Fruit fly (Drosophila melanogaster): Measurements from ENCODE around the gene dan.

dan gene

DNA sequence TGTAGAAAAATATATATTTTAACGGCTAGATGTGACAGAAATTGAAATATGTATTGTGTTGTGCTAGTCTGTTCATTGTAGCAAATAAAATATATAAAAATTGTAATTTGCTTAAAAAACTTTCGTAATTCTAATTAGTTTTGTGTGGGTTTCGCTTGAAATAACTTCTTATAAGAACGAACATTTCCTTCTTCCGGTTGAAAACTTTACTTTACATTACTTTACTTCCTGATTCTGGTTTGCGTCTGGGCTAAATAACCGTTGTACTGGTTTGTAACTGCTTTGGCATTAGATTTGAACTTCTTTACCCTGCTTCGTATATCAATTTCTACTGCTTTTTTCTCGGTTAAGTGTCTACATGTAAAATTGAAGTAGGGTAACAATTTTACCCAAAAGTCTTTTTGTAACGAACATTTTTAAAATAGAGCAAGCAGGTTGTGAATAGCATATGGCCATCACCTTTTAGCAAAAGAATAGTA lies 9.6 kb downstream of the dan start, which contains the start of gene lobo (continued):
- TF ChIP-seq gfzf (GFP tag; optimal IDR thresholded peaks at IDR 0.05) (peak; percentile 25), CG4328 (GFP tag; optimal IDR thresholded peaks at IDR 0.05) (peak; percentile 41), tgo (GFP tag; IDR thresholded peaks at IDR 0.05) (no peak), HmgZ (tag; optimal IDR thresholded peaks at IDR 0.05) (peak; percentile 80), CG31365 (tag; optimal IDR thresholded peaks at IDR 0.05) (peak; percentile 98), lmd (GFP tag; IDR thresholded peaks at IDR 0.05) (0 out of 2 replicates have a peak, but pooled peaks have one; percentile 6), tna (GFP tag; IDR thresholded peaks at IDR 0.05; ENCODE audit: partially characterized antibody) (no peak), ssp (GFP tag; IDR thresholded peaks at IDR 0.05) (no peak), fd102C (GFP tag; optimal IDR thresholded peaks at IDR 0.05) (no peak), Med (GFP tag) (peak; percentile 89), mirr (GFP tag; optimal IDR thresholded peaks at IDR 0.05) (peak; percentile 45), pb (GFP tag; optimal IDR thresholded peaks at IDR 0.05) (peak; percentile 57), CG9609 (GFP tag; optimal IDR thresholded peaks at IDR 0.05) (peak; percentile 63), Hsf (GFP tag; optimal IDR thresholded peaks at IDR 0.05) (peak; percentile 72), CG11504 (tag; optimal IDR thresholded peaks at IDR 0.05) (peak; percentile 60), CG1233 (GFP tag; optimal IDR thresholded peaks at IDR 0.05) (peak; percentile 68), CG17912 (GFP tag; optimal IDR thresholded peaks at IDR 0.05) (peak; percentile 67), fd64A (GFP tag; optimal IDR thresholded peaks at IDR 0.05) (no peak), CG7963 (GFP tag; IDR thresholded peaks at IDR 0.05; ENCODE audit: partially characterized antibody) (no peak), Rx (GFP tag; IDR thresholded peaks at IDR 0.05) (no peak), slou (GFP tag; optimal IDR thresholded peaks at IDR 0.05) (no peak), tll (GFP tag; optimal IDR thresholded peaks at IDR 0.05) (no peak), CG7556 (GFP tag; optimal IDR thresholded peaks at IDR 0.05) (peak; percentile 32), CG10654 (GFP tag; optimal IDR thresholded peaks at IDR 0.05) (peak; percentile 58), CG8478 (optimal IDR thresholded peaks at IDR 0.05) (peak; percentile 91), CG3838 (GFP tag; optimal IDR thresholded peaks at IDR 0.05) (peak; percentile 41), Oaz (GFP tag; IDR thresholded peaks at IDR 0.05) (peak; percentile 71; the same call in 1 of the 2 replicates), tio (GFP tag; optimal IDR thresholded peaks at IDR 0.05) (peak; percentile 50), bab2 (GFP tag; optimal IDR thresholded peaks at IDR 0.05) (peak; percentile 53), CG12155 (GFP tag; optimal IDR thresholded peaks at IDR 0.05) (peak; percentile 9), gce (GFP tag; IDR thresholded peaks at IDR 0.05) (no peak), CG11247 (GFP tag; IDR thresholded peaks at IDR 0.05) (peak; percentile 39; the same call in 1 of the 2 replicates), CG7372 (GFP tag; IDR thresholded peaks at IDR 0.05) (peak; percentile 61), Atf-2 (GFP tag; optimal IDR thresholded peaks at IDR 0.05) (peak; percentile 44), CG30431 (GFP tag; optimal IDR thresholded peaks at IDR 0.05) (peak; percentile 36), CG1647 (GFP tag; optimal IDR thresholded peaks at IDR 0.05) (no peak), E2f1 (GFP tag; IDR thresholded peaks at IDR 0.05) (no peak), mam (GFP tag; optimal IDR thresholded peaks at IDR 0.05) (peak; percentile 64), NFAT (GFP tag; IDR thresholded peaks at IDR 0.05) (peak; percentile 77), CG11085 (GFP tag; IDR thresholded peaks at IDR 0.05) (peak; percentile 81), shn (GFP tag; optimal IDR thresholded peaks at IDR 0.05) (peak; percentile 58), CG30020 (tag; optimal IDR thresholded peaks at IDR 0.05) (no peak), CG17186 (GFP tag; optimal IDR thresholded peaks at IDR 0.05) (no peak), CG12391 (tag; optimal IDR thresholded peaks at IDR 0.05) (peak; percentile 77), CG13894 (tag; optimal IDR thresholded peaks at IDR 0.05) (peak; percentile 66), sisA (GFP tag; IDR thresholded peaks at IDR 0.05) (0 out of 2 replicates have a peak, but pooled peaks have one; percentile 26), HHEX (GFP tag; optimal IDR thresholded peaks at IDR 0.05) (peak; percentile 62), CG3065 (GFP tag; optimal IDR thresholded peaks at IDR 0.05) (peak; percentile 22), nom (GFP tag; optimal IDR thresholded peaks at IDR 0.05) (no peak), CG12659 (GFP tag; optimal IDR thresholded peaks at IDR 0.05) (peak; percentile 73), Pdp1 (GFP tag; optimal IDR thresholded peaks at IDR 0.05) (peak; percentile 39 to 61)

Data from whole organism, embryonic.